Worm (Caenorhabditis elegans) whole organism, midembryonic: ENCODE measurements around the gene ttn-1.

Source experiments
- T22C8.4 ChIP-seq: fragments of 200-800 bp; sonication (Bioruptor generic); IDR thresholded peaks from 2 replicates; pipeline ENCODE4 v1.3.6; 2022; ENCODE audit warnings: missing genetic modification characterization, missing compliant biosample characterization
- cog-1 ChIP-seq: sonication (generic microtip); optimal IDR thresholded peaks from 2 replicates; lab custom pipeline; 2016; ENCODE audit warnings: missing genetic modification characterization, missing compliant biosample characterization
- flt-1 ChIP-seq: fragments of 200-800 bp; sonication (Bioruptor generic); IDR thresholded peaks from 2 replicates; pipeline ENCODE4 v1.3.6; 2022; ENCODE audit warnings: missing genetic modification characterization, missing compliant biosample characterization
- klf-2 ChIP-seq: fragments of 200-800 bp; sonication (Bioruptor generic); conservative IDR thresholded peaks from 2 replicates; pipeline ENCODE4 v1.3.6; 2022; ENCODE audit warnings: missing genetic modification reagents, missing genetic modification characterization, missing compliant biosample characterization
- med-1 ChIP-seq: sonication (generic microtip); optimal IDR thresholded peaks from 2 replicates; lab custom pipeline; 2017; ENCODE audit warnings: missing genetic modification characterization, mild to moderate bottlenecking, missing compliant biosample characterization, antibody characterized with exemption, missing genetic modification reagents; ENCODE audit not compliant: insufficient read depth
- ref-1 ChIP-seq: fragments of 200-800 bp; sonication (Bioruptor generic); conservative IDR thresholded peaks from 2 replicates; pipeline ENCODE4 v1.3.6; 2022; ENCODE audit warnings: missing genetic modification reagents, missing genetic modification characterization, missing compliant biosample characterization
- tab-1 ChIP-seq: fragments of 200-800 bp; sonication (Bioruptor generic); IDR thresholded peaks from 2 replicates; pipeline ENCODE4 v1.3.6; 2022; ENCODE audit warnings: missing genetic modification characterization, missing compliant biosample characterization
- ztf-23 ChIP-seq: fragments of 200-800 bp; sonication (Bioruptor generic); IDR thresholded peaks from 2 replicates; pipeline ENCODE4 v1.3.6; 2022; ENCODE audit warnings: missing genetic modification reagents, missing genetic modification characterization, missing compliant biosample characterization
- ztf-29 ChIP-seq: fragments of 200-800 bp; sonication (Bioruptor generic); IDR thresholded peaks from 2 replicates; pipeline ENCODE4 v1.3.6; 2022; ENCODE audit warnings: missing genetic modification reagents, missing genetic modification characterization, missing compliant biosample characterization

ttn-1 gene

ce11 chrV:6202573-6202972 lies at the start of gene ttn-1:
Gene ttn-1 (minus strand): TSS chrV:6202632.
- TF ChIP-seq ztf-23 (GFP tag; lab: Robert Waterston, UW) (no peak), flt-1 (GFP tag; lab: Robert Waterston, UW) (no peak), klf-2 (no peak), ref-1 (no peak), med-1 (GFP tag; lab: Kevin White, UChicago) (no peak), ztf-29 (GFP tag; lab: Robert Waterston, UW) (no peak), T22C8.4 (GFP tag; lab: Robert Waterston, UW) (no peak)

- no peak for TF ChIP-seq ref-1
Measured at ce11 chrV:6250959-6251598, 48.6 kb upstream of the ttn-1 start.

- TF ChIP-seq ref-1: no peak
- TF ChIP-seq ztf-23 (GFP tag; lab: Robert Waterston, UW): no peak
Measured at ce11 chrV:6249135-6249534, 46.7 kb upstream of the ttn-1 start.

ce11 chrV:6248714-6249113 lies 46.3 kb upstream of the ttn-1 start:
- no peak for TF ChIP-seq cog-1 (tag; lab: Kevin White, UChicago)
- no peak for TF ChIP-seq ztf-23 (GFP tag; lab: Robert Waterston, UW)

- TF ChIP-seq ztf-29 (GFP tag; lab: Robert Waterston, UW) (no peak), T22C8.4 (GFP tag; lab: Robert Waterston, UW) (no peak), klf-2 (no peak), ztf-23 (GFP tag; lab: Robert Waterston, UW) (no peak), med-1 (GFP tag; lab: Kevin White, UChicago) (no peak), tab-1 (GFP tag; lab: Robert Waterston, UW) (no peak), cog-1 (tag; lab: Kevin White, UChicago) (no peak), ref-1 (no peak), flt-1 (GFP tag; lab: Robert Waterston, UW) (no peak)
Measured at ce11 chrV:6247397-6247796, 45.0 kb upstream of the ttn-1 start.

ce11 chrV:6246454-6246981 lies 44.1 kb upstream of the ttn-1 start, which contains the start of gene dmd-7:
Gene dmd-7 (plus strand): TSS chrV:6246931.
- TF ChIP-seq flt-1 (GFP tag; lab: Robert Waterston, UW) (no peak), ref-1 (no peak), med-1 (GFP tag; lab: Kevin White, UChicago) (no peak), tab-1 (GFP tag; lab: Robert Waterston, UW) (0 out of 2 replicates have a peak, but pooled peaks have one; percentile 9)

DNA sequence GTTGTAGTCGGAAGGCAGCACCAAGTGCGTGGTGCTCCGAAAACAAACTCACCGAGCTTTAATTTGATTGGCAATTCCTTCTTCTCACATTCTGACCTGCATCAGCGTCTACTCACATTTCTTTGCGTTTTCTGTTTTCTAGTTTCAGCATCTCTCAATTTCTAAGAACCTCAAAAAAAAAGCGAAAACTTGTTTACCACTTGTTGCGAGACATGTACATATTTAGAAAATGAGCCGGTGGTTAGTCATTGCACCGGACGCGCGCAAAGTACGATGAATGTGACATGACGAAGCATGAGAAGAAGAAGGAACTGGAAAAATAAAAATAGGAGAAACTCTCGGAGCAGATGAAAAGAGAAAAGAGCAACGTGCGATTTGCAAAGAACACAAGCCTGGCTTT lies 42.2 kb upstream of the ttn-1 start:
- no peak for TF ChIP-seq tab-1 (GFP tag; lab: Robert Waterston, UW)
- no peak for TF ChIP-seq ref-1
- no peak for TF ChIP-seq klf-2
- no peak for TF ChIP-seq cog-1 (tag; lab: Kevin White, UChicago)
- TF ChIP-seq ztf-29 (GFP tag; lab: Robert Waterston, UW): no peak
- TF ChIP-seq T22C8.4 (GFP tag; lab: Robert Waterston, UW): no peak
- no peak for TF ChIP-seq med-1 (GFP tag; lab: Kevin White, UChicago)
- TF ChIP-seq flt-1 (GFP tag; lab: Robert Waterston, UW): no peak
- no peak for TF ChIP-seq ztf-23 (GFP tag; lab: Robert Waterston, UW)

DNA sequence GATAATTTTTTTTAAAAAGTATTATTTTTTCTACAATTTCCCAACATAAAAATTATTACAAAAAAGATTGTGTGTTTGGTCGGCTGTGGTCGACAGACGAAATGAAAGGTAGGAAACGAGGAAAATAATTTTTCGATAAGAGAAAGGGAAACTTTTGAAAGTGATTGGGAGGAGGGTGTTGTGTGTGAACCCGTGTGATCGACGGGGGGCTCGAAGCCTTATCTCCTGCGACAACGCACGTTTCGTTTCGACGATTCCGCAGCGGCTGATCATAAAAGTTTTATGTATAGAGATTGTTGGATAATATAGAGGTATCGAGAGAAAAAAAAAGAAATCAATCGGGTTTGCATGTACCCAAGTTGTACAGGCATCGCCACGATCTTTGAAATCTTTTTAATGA lies 40.8 kb upstream of the ttn-1 start:
- TF ChIP-seq tab-1 (GFP tag; lab: Robert Waterston, UW): no peak
- no peak for TF ChIP-seq med-1 (GFP tag; lab: Kevin White, UChicago)
- no peak for TF ChIP-seq ztf-29 (GFP tag; lab: Robert Waterston, UW)
- TF ChIP-seq ztf-23 (GFP tag; lab: Robert Waterston, UW): no peak
- TF ChIP-seq T22C8.4 (GFP tag; lab: Robert Waterston, UW): no peak
- TF ChIP-seq cog-1 (tag; lab: Kevin White, UChicago): no peak
- TF ChIP-seq klf-2: no peak
- no peak for TF ChIP-seq ref-1
- TF ChIP-seq flt-1 (GFP tag; lab: Robert Waterston, UW): no peak

DNA sequence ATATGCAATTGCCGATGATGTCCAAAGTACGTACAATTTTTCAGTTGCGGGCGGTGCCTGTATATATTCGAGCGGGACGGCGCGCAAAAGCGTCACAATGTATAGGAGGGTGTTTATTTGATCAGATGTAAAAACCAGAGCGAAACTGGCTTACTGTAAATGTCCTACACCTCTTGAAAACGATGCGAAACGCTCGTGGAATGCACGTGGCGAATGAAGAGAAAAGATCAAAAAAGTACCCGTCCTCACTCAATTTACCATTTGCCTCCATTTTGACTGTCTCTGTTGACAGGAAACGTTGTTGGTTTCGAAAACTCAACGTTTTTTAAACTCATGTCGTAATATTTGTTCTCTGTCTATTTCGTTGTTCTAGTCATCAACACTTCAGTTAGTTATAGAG lies 38.3 kb upstream of the ttn-1 start:
- TF ChIP-seq ztf-23 (GFP tag; lab: Robert Waterston, UW): no peak
- no peak for TF ChIP-seq med-1 (GFP tag; lab: Kevin White, UChicago)
- no peak for TF ChIP-seq ref-1
- no peak for TF ChIP-seq tab-1 (GFP tag; lab: Robert Waterston, UW)
- no peak for TF ChIP-seq T22C8.4 (GFP tag; lab: Robert Waterston, UW)
- TF ChIP-seq ztf-29 (GFP tag; lab: Robert Waterston, UW): no peak
- no peak for TF ChIP-seq cog-1 (tag; lab: Kevin White, UChicago)
- TF ChIP-seq klf-2: no peak
- TF ChIP-seq flt-1 (GFP tag; lab: Robert Waterston, UW): no peak

DNA sequence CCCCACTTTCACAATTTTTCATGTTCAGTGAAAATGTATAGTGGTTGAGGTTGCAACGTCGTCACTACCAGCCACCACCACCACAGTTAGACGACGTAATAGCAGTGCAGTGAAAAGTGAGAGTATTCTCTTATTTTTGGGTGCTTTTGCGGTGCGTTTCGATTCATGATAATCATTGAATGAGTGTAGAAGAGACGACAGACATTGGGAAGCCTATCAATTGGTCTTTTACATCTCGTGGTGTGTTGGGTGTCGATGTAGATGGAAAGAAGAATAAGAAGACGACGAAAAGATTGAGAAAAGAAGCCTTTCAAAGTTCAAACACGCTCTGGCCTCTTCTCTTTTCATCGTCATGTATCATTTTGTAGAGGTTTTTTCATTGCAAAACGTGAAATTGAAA lies 37.4 kb upstream of the ttn-1 start:
- no peak for TF ChIP-seq med-1 (GFP tag; lab: Kevin White, UChicago)
- no peak for TF ChIP-seq ztf-29 (GFP tag; lab: Robert Waterston, UW)

DNA sequence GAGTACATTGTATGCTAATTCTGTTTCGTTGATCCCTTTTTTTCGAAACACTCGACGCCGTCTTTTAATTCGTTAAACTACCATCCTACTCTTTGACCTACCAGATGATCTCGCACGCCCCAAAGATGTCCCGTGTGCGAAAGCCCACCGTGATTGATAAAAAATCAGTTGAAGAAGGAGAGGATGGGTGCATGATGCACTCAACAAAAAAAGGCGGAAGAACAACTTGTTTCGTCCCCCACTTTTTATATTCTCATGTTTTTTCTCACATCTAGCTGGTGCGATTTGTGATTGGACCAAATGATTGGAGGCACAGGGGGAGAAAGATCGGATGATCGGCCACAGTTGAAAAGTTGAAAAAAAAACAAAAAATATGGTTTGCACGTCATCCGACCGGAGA lies 35.9 kb upstream of the ttn-1 start:
- TF ChIP-seq tab-1 (GFP tag; lab: Robert Waterston, UW) (no peak), T22C8.4 (GFP tag; lab: Robert Waterston, UW) (no peak), ztf-23 (GFP tag; lab: Robert Waterston, UW) (no peak), ztf-29 (GFP tag; lab: Robert Waterston, UW) (no peak), med-1 (GFP tag; lab: Kevin White, UChicago) (no peak), klf-2 (no peak), ref-1 (no peak), cog-1 (tag; lab: Kevin White, UChicago) (no peak), flt-1 (GFP tag; lab: Robert Waterston, UW) (no peak)
